Fruit fly (Drosophila melanogaster) whole organism, embryonic: ENCODE results near the gene Spt7.
A peak's percentile ranks its signal among the peaks of the same experiment; 100 is the strongest.

Source experiments
- Ada2b ChIP-seq: fragments of 200-800 bp; sonication (Bioruptor generic); IDR thresholded peaks from 2 replicates; pipeline ENCODE4 v1.3.6; 2022; ENCODE audit warnings: missing biosample characterization, missing genetic modification characterization
- Bdp1 ChIP-seq: fragments of 200-800 bp; sonication (Bioruptor generic); optimal IDR thresholded peaks from 3 replicates; lab custom pipeline; 2016; ENCODE audit warnings: missing biosample characterization, missing genetic modification characterization
- Bteb2 ChIP-seq: fragments of 200-800 bp; sonication (Bioruptor generic); optimal IDR thresholded peaks from 2 replicates; lab custom pipeline; 2016; ENCODE audit warnings: missing biosample characterization, missing genetic modification characterization
- CG12236 ChIP-seq: fragments of 200-800 bp; sonication (Bioruptor generic); optimal IDR thresholded peaks from 2 replicates; lab custom pipeline; 2016; ENCODE audit warnings: missing biosample characterization, missing genetic modification characterization
- CG13775 ChIP-seq: fragments of 200-800 bp; sonication (Bioruptor generic); optimal IDR thresholded peaks from 3 replicates; lab custom pipeline; 2017; ENCODE audit warnings: missing biosample characterization, mild to moderate bottlenecking, missing genetic modification characterization
- CG14710 ChIP-seq: fragments of 200-800 bp; sonication (Bioruptor generic); optimal IDR thresholded peaks from 3 replicates; lab custom pipeline; 2019; ENCODE audit warnings: missing biosample characterization, mild to moderate bottlenecking, missing genetic modification characterization, moderate library complexity
- CG17385 ChIP-seq: fragments of 200-800 bp; sonication (Bioruptor generic); optimal IDR thresholded peaks from 3 replicates; lab custom pipeline; 2018; ENCODE audit warnings: missing biosample characterization, mild to moderate bottlenecking, missing genetic modification characterization
- CG17912 ChIP-seq: fragments of 200-800 bp; sonication (Bioruptor generic); optimal IDR thresholded peaks from 2 replicates; lab custom pipeline; 2018; ENCODE audit warnings: missing biosample characterization, mild to moderate bottlenecking, missing genetic modification characterization
- CG1792 ChIP-seq: fragments of 200-800 bp; sonication (Bioruptor generic); optimal IDR thresholded peaks from 2 replicates; lab custom pipeline; 2016; ENCODE audit warnings: missing biosample characterization, missing genetic modification characterization
- CG18599 ChIP-seq: fragments of 200-800 bp; sonication (Bioruptor generic); optimal IDR thresholded peaks from 3 replicates; lab custom pipeline; 2017; ENCODE audit warnings: missing biosample characterization, missing genetic modification characterization, mild to moderate bottlenecking, moderate library complexity, missing genetic modification reagents
- CG18764 ChIP-seq: fragments of 200-800 bp; sonication (Bioruptor generic); optimal IDR thresholded peaks from 3 replicates; lab custom pipeline; 2016; ENCODE audit warnings: missing biosample characterization, missing genetic modification characterization
- CG30020 ChIP-seq: fragments of 200-800 bp; optimal IDR thresholded peaks from 2 replicates; lab custom pipeline; 2019; ENCODE audit warnings: missing biosample characterization, mild to moderate bottlenecking, missing genetic modification characterization, moderate library complexity
- CG3726 ChIP-seq: fragments of 200-800 bp; sonication (Bioruptor generic); IDR thresholded peaks from 3 replicates; pipeline ENCODE4, ENCODE4 v1.3.6; 2022; ENCODE audit warnings: missing biosample characterization, missing genetic modification characterization
- CG6254 ChIP-seq: fragments of 200-800 bp; sonication (Bioruptor generic); optimal IDR thresholded peaks from 3 replicates; lab custom pipeline; 2017; ENCODE audit warnings: mild to moderate bottlenecking, missing biosample characterization, missing genetic modification reagents, missing genetic modification characterization
- CkIIα-i1 ChIP-seq: fragments of 200-800 bp; sonication (Bioruptor generic); IDR thresholded peaks from 2 replicates; pipeline ENCODE4 v1.3.6; 2022; ENCODE audit warnings: missing biosample characterization, missing genetic modification characterization
- CoRest ChIP-seq: fragments of 200-800 bp; sonication (Bioruptor generic); optimal IDR thresholded peaks from 3 replicates; lab custom pipeline; 2018; ENCODE audit warnings: missing biosample characterization, mild to moderate bottlenecking, missing genetic modification characterization, moderate library complexity
- D19A ChIP-seq: fragments of 200-800 bp; optimal IDR thresholded peaks from 3 replicates; lab custom pipeline; 2019; ENCODE audit warnings: missing biosample characterization, mild to moderate bottlenecking, missing genetic modification characterization, moderate library complexity
- Gsc ChIP-seq: fragments of 200-800 bp; sonication (Bioruptor generic); IDR thresholded peaks from 2 replicates; pipeline ENCODE4 v1.3.6; 2022; ENCODE audit warnings: missing biosample characterization, missing genetic modification characterization
- H15 ChIP-seq: fragments of 200-800 bp; sonication (Bioruptor generic); IDR thresholded peaks from 3 replicates; pipeline ENCODE4 v1.3.6; 2022; ENCODE audit warnings: missing biosample characterization, missing genetic modification characterization
- HLH3B ChIP-seq: fragments of 200-800 bp; sonication (Bioruptor generic); IDR thresholded peaks from 2 replicates; pipeline ENCODE4 v1.3.6; 2022; ENCODE audit warnings: missing biosample characterization, missing genetic modification characterization
- HLH54F ChIP-seq: fragments of 200-800 bp; sonication (Bioruptor generic); optimal IDR thresholded peaks from 3 replicates; lab custom pipeline; 2016; ENCODE audit warnings: missing biosample characterization, missing genetic modification characterization
- MTF-1 ChIP-seq: fragments of 200-800 bp; sonication (Bioruptor generic); optimal IDR thresholded peaks from 2 replicates; lab custom pipeline; 2018; ENCODE audit warnings: missing biosample characterization, mild to moderate bottlenecking, missing genetic modification characterization, borderline replicate concordance
- Sry-β ChIP-seq: fragments of 200-800 bp; sonication (Bioruptor generic); optimal IDR thresholded peaks from 2 replicates; lab custom pipeline; 2018; ENCODE audit warnings: missing biosample characterization, mild to moderate bottlenecking, missing genetic modification characterization, moderate library complexity
- Tbp ChIP-seq: fragments of >200 bp; optimal IDR thresholded peaks from 2 replicates; lab custom pipeline; 2018; ENCODE audit warnings: missing biosample characterization, missing genetic modification characterization
- Trl ChIP-seq, 3 experiments: fragments of >200 bp in 2 of 3; fragments of 200-800 bp in 1 of 3; sonication (Bioruptor generic) in 1 of 3; optimal IDR thresholded peaks; 2 replicates in 1 of 3; 3 replicates in 2 of 3; lab custom pipeline; 2016 to 2017; ENCODE audit warnings: missing biosample characterization in 1 of 3, missing genetic modification characterization in 1 of 3
- YL-1 ChIP-seq: fragments of 200-800 bp; sonication (Bioruptor generic); optimal IDR thresholded peaks from 3 replicates; lab custom pipeline; 2017; ENCODE audit warnings: missing biosample characterization, mild to moderate bottlenecking, missing genetic modification characterization
- ab ChIP-seq: fragments of 200-800 bp; sonication (Bioruptor generic); optimal IDR thresholded peaks from 2 replicates; lab custom pipeline; 2016; ENCODE audit warnings: missing biosample characterization, missing genetic modification characterization
- ato ChIP-seq: fragments of 200-800 bp; sonication (Bioruptor generic); IDR thresholded peaks from 2 replicates; pipeline ENCODE4 v1.3.6; 2022; ENCODE audit warnings: missing biosample characterization, missing genetic modification characterization; ENCODE audit not compliant: partially characterized antibody
- btn ChIP-seq: fragments of 200-800 bp; sonication (Bioruptor generic); optimal IDR thresholded peaks from 2 replicates; lab custom pipeline; 2016; ENCODE audit warnings: missing biosample characterization, missing genetic modification characterization
- cad ChIP-seq: fragments of >200 bp; optimal IDR thresholded peaks from 2 replicates; lab custom pipeline; 2017; ENCODE audit warnings: missing biosample characterization, missing genetic modification characterization
- chif ChIP-seq, 2 experiments: fragments of 200-800 bp; sonication (Bioruptor generic); optimal IDR thresholded peaks; 3 replicates each; lab custom pipeline; 2016; ENCODE audit warnings: missing biosample characterization in 2 of 2, missing genetic modification characterization in 2 of 2
- chinmo ChIP-seq: fragments of 200-800 bp; sonication (Bioruptor generic); IDR thresholded peaks from 4 replicates; pipeline ENCODE4 v1.3.6; 2022; ENCODE audit warnings: missing biosample characterization, missing genetic modification characterization; ENCODE audit not compliant: partially characterized antibody
- chm ChIP-seq: fragments of 200-800 bp; sonication (Bioruptor generic); IDR thresholded peaks from 2 replicates; pipeline ENCODE4 v1.3.6; 2022; ENCODE audit warnings: missing biosample characterization, missing genetic modification characterization
- gem ChIP-seq: fragments of 200-800 bp; sonication (Bioruptor generic); optimal IDR thresholded peaks from 2 replicates; lab custom pipeline; 2019; ENCODE audit warnings: missing biosample characterization, mild to moderate bottlenecking, missing genetic modification characterization, moderate library complexity
- gfzf ChIP-seq: fragments of 200-800 bp; sonication (Bioruptor generic); optimal IDR thresholded peaks from 2 replicates; lab custom pipeline; 2016; ENCODE audit warnings: missing biosample characterization, mild to moderate bottlenecking, missing genetic modification characterization, moderate library complexity
- h ChIP-seq: fragments of >200 bp; optimal IDR thresholded peaks from 2 replicates; lab custom pipeline; 2017
- hbn ChIP-seq: fragments of 200-800 bp; sonication (Bioruptor generic); IDR thresholded peaks from 2 replicates; pipeline ENCODE4 v1.3.6; 2022; ENCODE audit warnings: missing biosample characterization, missing genetic modification characterization; ENCODE audit not compliant: partially characterized antibody
- her ChIP-seq: fragments of 200-800 bp; sonication (Bioruptor generic); optimal IDR thresholded peaks from 2 replicates; lab custom pipeline; 2016; ENCODE audit warnings: missing biosample characterization, missing genetic modification characterization
- jumu ChIP-seq: fragments of 200-800 bp; sonication (Bioruptor generic); optimal IDR thresholded peaks from 3 replicates; lab custom pipeline; 2016; ENCODE audit warnings: missing biosample characterization, missing genetic modification characterization
- mld ChIP-seq: fragments of 200-800 bp; sonication (Bioruptor generic); IDR thresholded peaks from 3 replicates; pipeline ENCODE4 v1.3.6; 2022; ENCODE audit warnings: missing biosample characterization, missing genetic modification characterization; ENCODE audit not compliant: partially characterized antibody
- otp ChIP-seq: fragments of 200-800 bp; sonication (Bioruptor generic); IDR thresholded peaks from 3 replicates; pipeline ENCODE4, ENCODE4 v1.3.6; 2022; ENCODE audit warnings: missing biosample characterization, missing genetic modification characterization
- peb ChIP-seq: fragments of 200-800 bp; sonication (Bioruptor generic); IDR thresholded peaks from 2 replicates; pipeline ENCODE4 v1.3.6; 2022; ENCODE audit warnings: missing biosample characterization, missing genetic modification characterization
- pfk ChIP-seq: fragments of 200-800 bp; sonication (Bioruptor generic); optimal IDR thresholded peaks from 2 replicates; lab custom pipeline; 2018; ENCODE audit warnings: missing biosample characterization, mild to moderate bottlenecking, missing genetic modification characterization, moderate library complexity
- pzg ChIP-seq: fragments of 200-800 bp; sonication (Bioruptor generic); optimal IDR thresholded peaks from 3 replicates; lab custom pipeline; 2018; ENCODE audit warnings: missing biosample characterization, mild to moderate bottlenecking, missing genetic modification characterization, moderate library complexity
- row ChIP-seq: fragments of 200-800 bp; sonication (Bioruptor generic); IDR thresholded peaks from 3 replicates; pipeline ENCODE4 v1.3.6; 2022; ENCODE audit warnings: missing biosample characterization, missing genetic modification characterization
- sc ChIP-seq, 3 experiments: fragments of >200 bp in 2 of 3; fragments of 200-800 bp in 1 of 3; sonication (Bioruptor generic) in 1 of 3; optimal IDR thresholded peaks; 2 replicates in 2 of 3; 3 replicates in 1 of 3; lab custom pipeline; 2017; ENCODE audit warnings: mild to moderate bottlenecking in 1 of 3, missing biosample characterization in 1 of 3, missing genetic modification characterization in 1 of 3, missing genetic modification reagents in 1 of 3
- sob ChIP-seq: fragments of 200-800 bp; sonication (Bioruptor generic); IDR thresholded peaks from 2 replicates; pipeline ENCODE4 v1.3.6; 2022; ENCODE audit warnings: missing biosample characterization, missing genetic modification characterization
- wor ChIP-seq: fragments of 200-800 bp; sonication (Bioruptor generic); IDR thresholded peaks from 2 replicates; pipeline ENCODE4 v1.3.6; 2022; ENCODE audit warnings: missing biosample characterization, missing genetic modification characterization
- zfh2 ChIP-seq: fragments of 200-800 bp; sonication (Bioruptor generic); optimal IDR thresholded peaks from 2 replicates; lab custom pipeline; 2016; ENCODE audit warnings: missing biosample characterization, missing genetic modification characterization

Spt7 gene

DNA sequence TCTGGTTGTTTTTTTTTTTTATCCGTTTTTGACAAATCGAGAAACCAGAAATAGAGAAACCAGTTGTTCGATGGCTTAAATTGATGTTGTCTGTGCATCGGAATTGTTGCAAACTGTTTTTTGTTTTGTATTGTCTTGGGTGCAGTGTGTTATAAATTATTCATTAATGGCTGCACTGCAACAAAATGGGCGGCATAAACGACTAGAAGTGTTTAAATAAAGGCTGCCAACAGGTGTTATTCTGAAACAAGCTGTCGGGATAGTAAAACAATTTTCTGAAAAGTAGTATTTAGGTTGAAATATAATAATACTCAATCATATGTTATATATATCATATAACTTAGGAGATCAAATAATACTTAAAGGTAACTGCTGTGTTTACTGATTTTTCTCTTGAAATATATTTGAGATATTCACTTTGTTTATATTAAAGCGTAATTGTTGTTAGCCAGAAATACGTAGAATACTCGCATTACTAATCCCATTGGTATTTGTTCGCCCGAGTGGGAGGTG lies 13.8 kb upstream of the Spt7 start (continued):
- TF ChIP-seq CkIIα-i1 (GFP tag; lab: Robert Waterston, UW): no peak
- no peak for TF ChIP-seq MTF-1 (GFP tag; lab: Kevin White, UChicago)
- TF ChIP-seq cad (GFP tag; lab: Kevin White, UChicago): no peak
- TF ChIP-seq ab (GFP tag; lab: Kevin White, UChicago): no peak
- no peak for TF ChIP-seq chif (GFP tag; optimal IDR thresholded peaks at IDR 0.05; lab: Kevin White, UChicago)
- TF ChIP-seq H15 (GFP tag; lab: Robert Waterston, UW): no peak
- TF ChIP-seq gfzf (GFP tag; lab: Kevin White, UChicago): no peak
- TF ChIP-seq btn: no peak
- TF ChIP-seq CG18764 (GFP tag; lab: Kevin White, UChicago): no peak
- no peak for TF ChIP-seq sc (optimal IDR thresholded peaks at IDR 0.05; lab: Kevin White, UChicago)
- no peak for TF ChIP-seq sc (GFP tag; optimal IDR thresholded peaks at IDR 0.05; lab: Kevin White, UChicago)
- TF ChIP-seq wor: no peak
- no peak for TF ChIP-seq chm (GFP tag; lab: Robert Waterston, UW)
- TF ChIP-seq otp (GFP tag; lab: Robert Waterston, UW): no peak

- TF ChIP-seq her (GFP tag; lab: Kevin White, UChicago) (no peak), CG12236 (GFP tag; lab: Kevin White, UChicago) (no peak), row (GFP tag; lab: Robert Waterston, UW) (peak; percentile 28; the same call in 1 of the 3 replicates), D19A (tag; lab: Kevin White, UChicago) (no peak), h (lab: Kevin White, UChicago) (no peak), pzg (GFP tag; lab: Kevin White, UChicago) (peak; percentile 81), YL-1 (GFP tag; lab: Kevin White, UChicago) (peak; percentile 4), ato (GFP tag; lab: Robert Waterston, UW) (peak; percentile 61; the same call in 1 of the 2 replicates), Tbp (GFP tag; lab: Kevin White, UChicago) (no peak), Ada2b (GFP tag; lab: Robert Waterston, UW) (no peak), CG6254 (GFP tag; lab: Kevin White, UChicago) (no peak), Bdp1 (GFP tag; lab: Kevin White, UChicago) (no peak), jumu (GFP tag; lab: Kevin White, UChicago) (no peak), CG14710 (tag; lab: Kevin White, UChicago) (peak; percentile 29), CG18599 (GFP tag; lab: Kevin White, UChicago) (no peak), gem (tag; lab: Kevin White, UChicago) (no peak), sob (no peak), CG1792 (no peak), zfh2 (GFP tag; lab: Kevin White, UChicago) (no peak), MTF-1 (GFP tag; lab: Kevin White, UChicago) (no peak), CG13775 (GFP tag; lab: Kevin White, UChicago) (no peak), chinmo (GFP tag; lab: Robert Waterston, UW) (peak; percentile 94), mld (GFP tag; lab: Robert Waterston, UW) (peak; percentile 60; the same call in 2 of the 3 replicates), Sry-β (GFP tag; lab: Kevin White, UChicago) (no peak), hbn (peak; percentile 90), Bteb2 (GFP tag; lab: Kevin White, UChicago) (no peak), Gsc (GFP tag; lab: Robert Waterston, UW) (no peak), pfk (GFP tag; lab: Kevin White, UChicago) (no peak), CG3726 (no peak), CG17912 (GFP tag; lab: Kevin White, UChicago) (no peak), HLH3B (GFP tag; lab: Robert Waterston, UW) (no peak), CoRest (tag; lab: Kevin White, UChicago) (no peak), peb (GFP tag; lab: Robert Waterston, UW) (no peak), CG30020 (tag; lab: Kevin White, UChicago) (no peak), CG17385 (GFP tag; lab: Kevin White, UChicago) (no peak), HLH54F (GFP tag; lab: Kevin White, UChicago) (no peak), Trl (optimal IDR thresholded peaks at IDR 0.05; lab: Kevin White, UChicago) (no peak), Trl (GFP tag; optimal IDR thresholded peaks at IDR 0.05; lab: Kevin White, UChicago) (no peak)
Observed at dm6 chrX:17841923-17842322, 8.3 kb upstream of the Spt7 start, which contains the start of gene Taf9. Taf9 (plus strand) TSS chrX:17842161.
